Fruit fly (Drosophila melanogaster): Measurements from ENCODE around the gene CG4572.
A peak's percentile ranks its signal among the peaks of the same experiment; 100 is the strongest.

The CG4572 gene

DNA sequence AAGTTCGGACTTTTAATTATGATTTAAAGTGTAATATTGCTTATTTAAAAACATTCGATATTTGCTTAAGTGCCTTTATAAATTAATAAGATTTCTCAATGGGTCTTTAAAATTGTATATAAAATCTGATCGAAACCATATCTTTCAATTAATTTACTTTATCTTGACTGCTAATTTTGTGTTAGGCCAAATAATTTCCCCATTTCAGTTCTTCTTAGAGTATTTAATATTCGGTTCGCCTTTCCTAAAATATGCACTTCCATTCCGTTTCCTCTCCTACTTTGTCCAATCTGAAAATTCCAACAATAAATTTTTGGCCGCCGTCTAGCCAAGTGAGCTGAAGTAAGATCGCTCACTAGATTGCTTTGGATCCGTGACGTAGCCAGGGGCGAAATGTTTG is 39.7 kb downstream of the CG4572 start (continued):
- TF ChIP-seq CG42726 (GFP tag; IDR thresholded peaks at IDR 0.05; ENCODE audit: partially characterized antibody) (no peak), CG12744 (GFP tag; optimal IDR thresholded peaks at IDR 0.05) (no peak), p53 (GFP tag; optimal IDR thresholded peaks at IDR 0.05) (no peak), CoRest (tag; optimal IDR thresholded peaks at IDR 0.05) (peak; percentile 38), Scr (GFP tag; IDR thresholded peaks at IDR 0.05; ENCODE audit: partially characterized antibody) (no peak), Gug (GFP tag; IDR thresholded peaks at IDR 0.05) (no peak), maf-S (GFP tag; optimal IDR thresholded peaks at IDR 0.05) (no peak), HHEX (GFP tag; optimal IDR thresholded peaks at IDR 0.05) (no peak), zen2 (GFP tag; IDR thresholded peaks at IDR 0.05; ENCODE audit: partially characterized antibody) (no peak), Awh (GFP tag; IDR thresholded peaks at IDR 0.05) (no peak), E2f1 (GFP tag; IDR thresholded peaks at IDR 0.05) (no peak), ash1 (GFP tag; optimal IDR thresholded peaks at IDR 0.05) (no peak), Lim3 (GFP tag; IDR thresholded peaks at IDR 0.05) (no peak), BEAF-32 (GFP tag; optimal IDR thresholded peaks at IDR 0.05) (no peak), CG2199 (GFP tag; IDR thresholded peaks at IDR 0.05) (no peak), D19A (tag; optimal IDR thresholded peaks at IDR 0.05) (peak; percentile 92), Sox102F (GFP tag; optimal IDR thresholded peaks at IDR 0.05) (peak; percentile 24), CG7928 (GFP tag; optimal IDR thresholded peaks at IDR 0.05) (no peak), schlank (tag; optimal IDR thresholded peaks at IDR 0.05) (no peak), kni (GFP tag; optimal IDR thresholded peaks at IDR 0.05) (no peak), wek (GFP tag; optimal IDR thresholded peaks at IDR 0.05) (no peak), ac (GFP tag; optimal IDR thresholded peaks at IDR 0.05) (no peak), ro (GFP tag; IDR thresholded peaks at IDR 0.05) (no peak), CG2202 (tag; optimal IDR thresholded peaks at IDR 0.05) (no peak), NK7.1 (GFP tag; optimal IDR thresholded peaks at IDR 0.05) (no peak), CG33213 (GFP tag; optimal IDR thresholded peaks at IDR 0.05) (no peak), CG10321 (GFP tag; IDR thresholded peaks at IDR 0.05) (no peak), CG9932 (GFP tag; IDR thresholded peaks at IDR 0.05) (no peak), ttk (GFP tag; IDR thresholded peaks at IDR 0.05) (no peak), CTCF (GFP tag; optimal IDR thresholded peaks at IDR 0.05) (no peak), CG13424 (tag; optimal IDR thresholded peaks at IDR 0.05) (peak; percentile 40), ato (GFP tag; IDR thresholded peaks at IDR 0.05; ENCODE audit: partially characterized antibody) (no peak), gsb (GFP tag; IDR thresholded peaks at IDR 0.05) (no peak), fru (optimal IDR thresholded peaks at IDR 0.05) (no peak), tup (GFP tag; optimal IDR thresholded peaks at IDR 0.05) (no peak), CG34224 (GFP tag; IDR thresholded peaks at IDR 0.05; ENCODE audit: partially characterized antibody) (no peak), ssp (GFP tag; IDR thresholded peaks at IDR 0.05) (no peak), CG3838 (GFP tag; optimal IDR thresholded peaks at IDR 0.05) (no peak), wdn (GFP tag; IDR thresholded peaks at IDR 0.05) (no peak), CG16863 (GFP tag; optimal IDR thresholded peaks at IDR 0.05) (no peak), tgo (GFP tag; IDR thresholded peaks at IDR 0.05) (no peak), esg (GFP tag; conservative IDR thresholded peaks at IDR 0.05) (peak; percentile 12; the same call in 1 of the 2 replicates), cato (GFP tag; optimal IDR thresholded peaks at IDR 0.05; ENCODE audit: borderline replicate concordance) (no peak), zfh1 (GFP tag; IDR thresholded peaks at IDR 0.05) (no peak), rib (GFP tag; IDR thresholded peaks at IDR 0.05) (no peak), dan (GFP tag; IDR thresholded peaks at IDR 0.05) (no peak), Ssrp (tag; optimal IDR thresholded peaks at IDR 0.05) (peak; percentile 39), Eip74EF (GFP tag; optimal IDR thresholded peaks at IDR 0.05) (peak in 1 of 2 experiments; percentile 14), fd64A (GFP tag; optimal IDR thresholded peaks at IDR 0.05) (no peak), Dref (GFP tag; IDR thresholded peaks at IDR 0.05) (no peak), fu2 (GFP tag; optimal IDR thresholded peaks at IDR 0.05) (no peak), tin (GFP tag; optimal IDR thresholded peaks at IDR 0.05) (no peak), CG30020 (tag; optimal IDR thresholded peaks at IDR 0.05) (no peak)
